Worm (Caenorhabditis elegans) whole organism, young adult: Measurements from ENCODE around the gene C28C12.1.
A peak's percentile ranks its signal among the peaks of the same experiment; 100 is the strongest.

Source experiments
- D2030.7 ChIP-seq: fragments of 200-800 bp; sonication (Bioruptor generic); IDR thresholded peaks from 2 replicates; pipeline ENCODE4 v1.3.6; 2022; ENCODE audit warnings: missing genetic modification reagents, missing genetic modification characterization, missing compliant biosample characterization
- F33H1.4 ChIP-seq: fragments of 200-800 bp; sonication (Bioruptor generic); IDR thresholded peaks from 2 replicates; pipeline ENCODE4 v1.3.6; 2022; ENCODE audit warnings: missing genetic modification reagents, missing genetic modification characterization, missing compliant biosample characterization
- F49E8.2 ChIP-seq: sonication (generic microtip); optimal IDR thresholded peaks from 3 replicates; lab custom pipeline; 2017; ENCODE audit warnings: missing genetic modification characterization, mild to moderate bottlenecking, missing compliant biosample characterization, antibody characterized with exemption, moderate library complexity; ENCODE audit not compliant: insufficient read depth
- F57A8.1 ChIP-seq: fragments of 200-800 bp; sonication (Bioruptor generic); optimal IDR thresholded peaks from 2 replicates; lab custom pipeline; 2018; ENCODE audit warnings: mild to moderate bottlenecking, missing genetic modification characterization, moderate library complexity, missing compliant biosample characterization
- F57C9.4 ChIP-seq: sonication (generic microtip); optimal IDR thresholded peaks from 2 replicates; lab custom pipeline; 2017; ENCODE audit warnings: mild to moderate bottlenecking, missing genetic modification characterization, missing compliant biosample characterization
- K12H6.12 ChIP-seq: fragments of 200-800 bp; sonication (Bioruptor generic); optimal IDR thresholded peaks from 2 replicates; lab custom pipeline; 2018; ENCODE audit warnings: mild to moderate bottlenecking, missing genetic modification characterization, missing compliant biosample characterization
- T07F8.4 ChIP-seq: sonication (generic microtip); optimal IDR thresholded peaks from 2 replicates; lab custom pipeline; 2016; ENCODE audit warnings: mild to moderate bottlenecking, missing genetic modification characterization, moderate library complexity, missing compliant biosample characterization
- athp-1 ChIP-seq: sonication (generic microtip); optimal IDR thresholded peaks from 2 replicates; lab custom pipeline; 2017; ENCODE audit warnings: mild to moderate bottlenecking, missing genetic modification characterization, missing compliant biosample characterization
- attf-3 ChIP-seq: fragments of 200-800 bp; sonication (Bioruptor generic); conservative IDR thresholded peaks from 2 replicates; pipeline ENCODE4 v1.3.6; 2022; ENCODE audit warnings: missing genetic modification reagents, missing genetic modification characterization, missing compliant biosample characterization
- cebp-1 ChIP-seq, 2 experiments: fragments of 200-800 bp in 1 of 2; sonication (Bioruptor generic) in 1 of 2; sonication (generic microtip) in 1 of 2; IDR thresholded peaks in 1 of 2; optimal IDR thresholded peaks in 1 of 2; 2 replicates each; pipeline versions ENCODE4 v1.3.6 to Lab custom; 2017 to 2022; ENCODE audit warnings: missing compliant biosample characterization in 2 of 2, missing genetic modification characterization in 2 of 2, mild to moderate bottlenecking in 1 of 2, missing genetic modification reagents in 1 of 2, moderate library complexity in 1 of 2
- dpl-1 ChIP-seq: fragments of 150-350 bp; optimal IDR thresholded peaks from 2 replicates; lab custom pipeline; 2014; ENCODE audit warnings: missing biosample characterization, missing genetic modification reagents, missing genetic modification characterization
- efl-1 ChIP-seq: fragments of 150-350 bp; optimal IDR thresholded peaks from 2 replicates; lab custom pipeline; 2014; ENCODE audit warnings: missing biosample characterization, missing genetic modification reagents, missing genetic modification characterization
- ekl-4 ChIP-seq: fragments of 200-800 bp; sonication (Bioruptor generic); IDR thresholded peaks from 2 replicates; pipeline ENCODE4 v1.3.6; 2022; ENCODE audit warnings: missing genetic modification reagents, missing genetic modification characterization, missing compliant biosample characterization
- hlh-26 ChIP-seq: fragments of 200-800 bp; sonication (Bioruptor generic); conservative IDR thresholded peaks from 2 replicates; pipeline ENCODE4 v1.3.6; 2022; ENCODE audit warnings: missing genetic modification reagents, missing genetic modification characterization, missing compliant biosample characterization
- hmg-1.2 ChIP-seq: fragments of 200-800 bp; sonication (Bioruptor generic); IDR thresholded peaks from 2 replicates; pipeline ENCODE4 v1.3.6; 2022; ENCODE audit warnings: missing genetic modification reagents, missing genetic modification characterization, missing compliant biosample characterization
- hmg-20 ChIP-seq: fragments of 200-800 bp; sonication (Bioruptor generic); IDR thresholded peaks from 2 replicates; pipeline ENCODE4 v1.3.6; 2022; ENCODE audit warnings: missing genetic modification reagents, missing genetic modification characterization, missing compliant biosample characterization
- hrde-1 ChIP-seq: sonication (generic microtip); optimal IDR thresholded peaks from 2 replicates; lab custom pipeline; 2016; ENCODE audit warnings: missing genetic modification characterization, mild to moderate bottlenecking, missing compliant biosample characterization, moderate library complexity, missing genotype, missing genetic modification reagents, borderline replicate concordance
- let-526 ChIP-seq: fragments of 200-800 bp; sonication (Bioruptor generic); IDR thresholded peaks from 2 replicates; pipeline ENCODE4 v1.3.6; 2022; ENCODE audit warnings: missing genetic modification reagents, missing genetic modification characterization, missing compliant biosample characterization
- lin-54 ChIP-seq: fragments of 200-800 bp; sonication (Bioruptor generic); optimal IDR thresholded peaks from 2 replicates; lab custom pipeline; 2018; ENCODE audit warnings: mild to moderate bottlenecking, missing genetic modification characterization, missing compliant biosample characterization
- lsy-27 ChIP-seq: sonication (generic microtip); optimal IDR thresholded peaks from 2 replicates; lab custom pipeline; 2017; ENCODE audit warnings: missing genetic modification characterization, mild to moderate bottlenecking, missing compliant biosample characterization, antibody characterized with exemption, missing genotype, borderline replicate concordance; ENCODE audit not compliant: insufficient read depth
- madf-6 ChIP-seq: fragments of 200-800 bp; sonication (Bioruptor generic); IDR thresholded peaks from 2 replicates; pipeline ENCODE4 v1.3.6; 2022; ENCODE audit warnings: missing genetic modification reagents, missing genetic modification characterization, missing compliant biosample characterization
- nfya-1 ChIP-seq: sonication (generic microtip); optimal IDR thresholded peaks from 2 replicates; lab custom pipeline; 2017; ENCODE audit warnings: antibody characterized with exemption, missing compliant biosample characterization, missing genetic modification characterization, borderline replicate concordance; ENCODE audit not compliant: insufficient read depth
- nfya-2 ChIP-seq: fragments of 200-800 bp; sonication (Bioruptor generic); IDR thresholded peaks from 2 replicates; pipeline ENCODE4 v1.3.6; 2022; ENCODE audit warnings: missing genetic modification reagents, missing genetic modification characterization, missing compliant biosample characterization
- nhr-120 ChIP-seq: fragments of 200-800 bp; sonication (Bioruptor generic); IDR thresholded peaks from 2 replicates; pipeline ENCODE4 v1.3.6; 2022; ENCODE audit warnings: missing genetic modification characterization, missing compliant biosample characterization
- nhr-80 ChIP-seq: sonication (generic microtip); optimal IDR thresholded peaks from 2 replicates; lab custom pipeline; 2016; ENCODE audit warnings: missing genetic modification characterization, missing compliant biosample characterization
- rec-8 ChIP-seq, 2 experiments: sonication (generic microtip); optimal IDR thresholded peaks; 2 replicates each; lab custom pipeline; 2016; ENCODE audit warnings: mild to moderate bottlenecking in 2 of 2, missing genetic modification characterization in 2 of 2, missing genetic modification reagents in 2 of 2, missing genotype in 2 of 2, missing biosample characterization in 1 of 2, missing compliant biosample characterization in 1 of 2, moderate library complexity in 1 of 2
- rpc-1 ChIP-seq, 2 experiments: fragments of 150-350 bp in 1 of 2; sonication (generic microtip) in 1 of 2; optimal IDR thresholded peaks; 2 replicates each; lab custom pipeline; 2014 to 2018; ENCODE audit warnings: missing biosample characterization in 1 of 2, missing genetic modification characterization in 1 of 2, missing genetic modification reagents in 1 of 2, missing genotype in 1 of 2
- sdz-38 ChIP-seq: sonication (generic microtip); optimal IDR thresholded peaks from 2 replicates; lab custom pipeline; 2016; ENCODE audit warnings: missing genotype, missing genetic modification characterization, missing compliant biosample characterization
- snpc-1.1 ChIP-seq: sonication (generic microtip); optimal IDR thresholded peaks from 2 replicates; lab custom pipeline; 2017; ENCODE audit warnings: missing genetic modification characterization, mild to moderate bottlenecking, missing compliant biosample characterization, antibody characterized with exemption, moderate library complexity, missing genotype, missing genetic modification reagents; ENCODE audit not compliant: insufficient read depth
- zfh-2 ChIP-seq: fragments of 200-800 bp; sonication (Bioruptor generic); conservative IDR thresholded peaks from 2 replicates; pipeline ENCODE4 v1.3.6; 2022; ENCODE audit warnings: missing genetic modification reagents, missing genetic modification characterization, missing compliant biosample characterization
- ztf-28 ChIP-seq: fragments of 200-800 bp; sonication (Bioruptor generic); IDR thresholded peaks from 2 replicates; pipeline ENCODE4 v1.3.6; 2022; ENCODE audit warnings: missing genetic modification reagents, missing genetic modification characterization, missing compliant biosample characterization

C28C12.1 gene

ce11 chrIV:8538659-8539173, 37.2 kb downstream of the C28C12.1 start, which contains the start of gene hyl-1 (continued):
- TF ChIP-seq attf-3 (GFP tag; lab: Robert Waterston, UW) (no peak), madf-6 (GFP tag; lab: Robert Waterston, UW) (peak; percentile 35; the same call in 1 of the 2 replicates), F57A8.1 (GFP tag; lab: Kevin White, UChicago) (no peak), dpl-1 (no peak), F57C9.4 (tag; lab: Kevin White, UChicago) (no peak), F33H1.4 (GFP tag; lab: Robert Waterston, UW) (0 out of 2 replicates have a peak, but pooled peaks have one; percentile 9), nhr-120 (GFP tag; lab: Robert Waterston, UW) (no peak), hrde-1 (tag; lab: Kevin White, UChicago) (no peak), hmg-1.2 (GFP tag; lab: Robert Waterston, UW) (0 out of 2 replicates have a peak, but pooled peaks have one; percentile 6), hlh-26 (GFP tag; lab: Robert Waterston, UW) (no peak), rpc-1 (optimal IDR thresholded peaks at IDR 0.05; lab: Kevin White, UChicago) (no peak), rpc-1 (tag; optimal IDR thresholded peaks at IDR 0.05; lab: Kevin White, UChicago) (no peak), nfya-2 (GFP tag; lab: Robert Waterston, UW) (no peak), zfh-2 (GFP tag; lab: Robert Waterston, UW) (no peak), let-526 (GFP tag; lab: Robert Waterston, UW) (no peak), nfya-1 (tag; lab: Kevin White, UChicago) (no peak), F49E8.2 (tag; lab: Kevin White, UChicago) (no peak), hmg-20 (GFP tag; lab: Robert Waterston, UW) (no peak), ztf-28 (GFP tag; lab: Robert Waterston, UW) (no peak), ekl-4 (GFP tag; lab: Robert Waterston, UW) (no peak), lsy-27 (tag; lab: Kevin White, UChicago) (no peak), D2030.7 (GFP tag; lab: Robert Waterston, UW) (no peak), sdz-38 (no peak), athp-1 (tag; lab: Kevin White, UChicago) (no peak), rec-8 (tag; optimal IDR thresholded peaks at IDR 0.05; lab: Kevin White, UChicago) (no peak), T07F8.4 (tag; lab: Kevin White, UChicago) (no peak), lin-54 (GFP tag; lab: Kevin White, UChicago) (peak; percentile 54)

- TF ChIP-seq nhr-80 (tag; lab: Kevin White, UChicago) (peak; percentile 44), snpc-1.1 (tag; lab: Kevin White, UChicago) (no peak), K12H6.12 (tag; lab: Kevin White, UChicago) (no peak), cebp-1 (GFP tag; IDR thresholded peaks at IDR 0.05; lab: Robert Waterston, UW) (no peak; the same call in 1 of the 2 replicates), cebp-1 (tag; optimal IDR thresholded peaks at IDR 0.05; lab: Kevin White, UChicago) (peak; percentile 26)
Measured at ce11 chrIV:8539645-8540044, 38.2 kb downstream of the C28C12.1 start.

ce11 chrIV:8540268-8540667, 38.8 kb downstream of the C28C12.1 start:
- TF ChIP-seq nhr-80 (tag; lab: Kevin White, UChicago) = peak; percentile 76
- no peak for TF ChIP-seq efl-1 (GFP tag; lab: Kevin White, UChicago)
- TF ChIP-seq lin-54 (GFP tag; lab: Kevin White, UChicago) = peak; percentile 2
